Worm (Caenorhabditis elegans) whole organism, L2 larva: ENCODE measurements around the gene clec-3.

Experiments
- ama-1 ChIP-seq: fragments of 150-350 bp; optimal IDR thresholded peaks from 2 replicates; lab custom pipeline; 2018; ENCODE audit warnings: inconsistent platforms
- crh-2 ChIP-seq: sonication (generic microtip); optimal IDR thresholded peaks from 2 replicates; lab custom pipeline; 2017; ENCODE audit warnings: missing biosample characterization, missing genetic modification characterization
- unc-62 ChIP-seq: fragments of 150-350 bp; optimal IDR thresholded peaks from 2 replicates; lab custom pipeline; 2014; ENCODE audit warnings: missing biosample characterization, missing genetic modification reagents, missing genetic modification characterization
- ztf-11 ChIP-seq: sonication (generic microtip); optimal IDR thresholded peaks from 2 replicates; lab custom pipeline; 2017; ENCODE audit warnings: missing biosample characterization, missing genetic modification characterization

DNA sequence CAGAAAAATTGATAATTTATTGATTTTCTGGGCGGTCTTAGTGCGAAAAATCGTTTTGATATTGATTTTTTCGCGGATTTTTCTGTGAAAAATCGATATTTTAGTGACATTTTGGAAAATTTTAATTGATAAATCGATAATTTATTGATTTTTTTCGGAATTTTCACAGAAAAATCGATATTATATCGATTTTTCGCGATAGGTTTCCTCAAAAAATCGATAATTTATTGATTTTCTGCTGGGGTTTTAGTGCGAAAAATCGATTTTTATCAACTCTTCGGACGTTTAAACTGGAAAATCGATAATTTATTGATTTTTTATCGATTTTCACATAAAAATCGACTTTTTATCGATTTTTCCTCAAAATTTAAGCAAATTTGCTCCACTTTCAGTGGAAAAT, 47.7 kb upstream of the clec-3 start:
- no peak for TF ChIP-seq crh-2 (tag; lab: Kevin White, UChicago)
- no peak for TF ChIP-seq ztf-11 (tag; lab: Kevin White, UChicago)
- TF ChIP-seq ama-1 (lab: Kevin White, UChicago): no peak
- TF ChIP-seq unc-62 (GFP tag; lab: Kevin White, UChicago): no peak
